Worm (Caenorhabditis elegans): ENCODE results near the gene R07C3.3.
"Not testable (repeated sequence)": the region's sequence is repeated elsewhere in the genome, so short reads cannot be mapped to it uniquely, and the experiment has no call there.

- not testable (repeated sequence) for TF ChIP-seq lir-3 (tag; optimal IDR thresholded peaks at IDR 0.05); lsy-2 (tag; optimal IDR thresholded peaks at IDR 0.05); ZK546.5 (tag; optimal IDR thresholded peaks at IDR 0.05); pha-4 (GFP tag; IDR thresholded peaks at IDR 0.05); pha-4 (tag; optimal IDR thresholded peaks at IDR 0.05); daf-12 (tag; optimal IDR thresholded peaks at IDR 0.05); nhr-237 (tag; optimal IDR thresholded peaks at IDR 0.05); R02D3.7 (tag; optimal IDR thresholded peaks at IDR 0.05); ama-1 (optimal IDR thresholded peaks at IDR 0.05); ceh-62 (tag; optimal IDR thresholded peaks at IDR 0.05); aha-1 (tag); dve-1 (tag; optimal IDR thresholded peaks at IDR 0.05; ENCODE audit: insufficient read depth); zfp-3 (GFP tag; conservative IDR thresholded peaks at IDR 0.05); zfp-2 (tag; optimal IDR thresholded peaks at IDR 0.05); unc-130 (GFP tag; optimal IDR thresholded peaks at IDR 0.05)
These were observed 28.3 kb downstream of the R07C3.3 start, which contains the start of gene fbxc-18 for ce11 chrII:966962-967361.

All from whole organism, L4 larva.